Fruit fly (Drosophila melanogaster): Measurements from ENCODE around the gene Coprox.

The Coprox gene

dm6 chr2L:6964022-6964434 is at the start of gene Coprox, which contains the start of gene sip2:
Gene Coprox (plus strand): TSS chr2L:6964421.
Gene sip2 (minus strand): TSS chr2L:6964074.
- peak; percentile 68 for TF ChIP-seq CG17801 (GFP tag; optimal IDR thresholded peaks at IDR 0.05; ENCODE audit: partially characterized antibody)

DNA sequence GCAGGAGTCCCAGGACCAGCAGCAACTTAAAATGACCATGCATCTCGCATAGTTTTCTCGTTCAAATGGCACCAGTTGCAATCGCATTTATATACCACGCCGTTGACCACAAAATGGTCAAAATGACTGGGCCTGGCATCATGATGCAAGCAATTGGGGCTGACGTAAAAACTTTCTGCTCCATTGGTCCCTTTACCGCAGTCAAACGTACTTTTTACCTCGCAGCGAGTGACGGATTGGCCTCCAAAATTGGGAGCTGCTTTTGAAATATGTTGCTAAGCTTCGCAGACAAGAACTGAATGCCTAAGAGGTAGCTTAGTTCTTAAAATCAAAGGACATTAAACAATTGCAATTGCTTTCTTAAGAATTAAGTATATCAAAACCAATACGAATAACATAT is 47.9 kb upstream of the Coprox start, which contains the start of gene CG32829:
Gene CG32829, minus strand, starts transcription at position 101 of the 400 bp plus-strand sequence.
- TF ChIP-seq CG17801 (GFP tag; optimal IDR thresholded peaks at IDR 0.05; ENCODE audit: partially characterized antibody) = no peak

DNA sequence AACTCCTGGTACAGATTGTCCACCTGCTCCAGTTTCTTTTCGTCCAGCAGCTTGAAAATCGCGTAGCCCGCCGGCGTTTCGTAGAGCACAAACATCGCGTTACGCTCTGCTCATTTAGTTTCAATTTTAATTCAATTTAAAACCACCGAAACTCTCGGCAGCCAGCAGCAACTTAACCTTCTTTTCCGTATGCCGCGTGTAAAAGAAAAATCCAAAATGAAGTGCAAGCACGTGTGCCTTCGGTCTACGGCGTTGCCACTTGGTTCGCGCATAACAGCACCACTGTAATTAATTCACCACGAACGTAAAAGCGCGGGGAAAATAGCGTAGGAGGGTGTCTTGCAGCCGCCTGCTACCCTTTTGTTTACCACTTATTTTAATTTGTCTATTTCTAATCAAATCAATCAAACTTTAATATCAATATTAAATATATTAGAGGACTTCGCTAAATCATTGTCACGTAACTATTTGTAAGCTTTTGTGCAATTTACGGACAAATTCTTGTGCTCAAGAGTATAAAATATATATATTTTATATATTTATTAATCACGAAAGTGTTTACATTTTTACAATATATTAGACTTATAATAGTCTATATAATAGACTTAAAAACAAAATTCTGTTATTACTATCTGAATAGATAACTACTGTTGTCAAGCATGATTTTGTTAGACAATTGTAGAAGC is 45.6 kb upstream of the Coprox start, which contains the start of gene nop5:
Gene nop5, minus strand, starts transcription at position 227 of the 686 bp plus-strand sequence.
- TF ChIP-seq CG17801 (GFP tag; optimal IDR thresholded peaks at IDR 0.05; ENCODE audit: partially characterized antibody) = peak; percentile 69

DNA sequence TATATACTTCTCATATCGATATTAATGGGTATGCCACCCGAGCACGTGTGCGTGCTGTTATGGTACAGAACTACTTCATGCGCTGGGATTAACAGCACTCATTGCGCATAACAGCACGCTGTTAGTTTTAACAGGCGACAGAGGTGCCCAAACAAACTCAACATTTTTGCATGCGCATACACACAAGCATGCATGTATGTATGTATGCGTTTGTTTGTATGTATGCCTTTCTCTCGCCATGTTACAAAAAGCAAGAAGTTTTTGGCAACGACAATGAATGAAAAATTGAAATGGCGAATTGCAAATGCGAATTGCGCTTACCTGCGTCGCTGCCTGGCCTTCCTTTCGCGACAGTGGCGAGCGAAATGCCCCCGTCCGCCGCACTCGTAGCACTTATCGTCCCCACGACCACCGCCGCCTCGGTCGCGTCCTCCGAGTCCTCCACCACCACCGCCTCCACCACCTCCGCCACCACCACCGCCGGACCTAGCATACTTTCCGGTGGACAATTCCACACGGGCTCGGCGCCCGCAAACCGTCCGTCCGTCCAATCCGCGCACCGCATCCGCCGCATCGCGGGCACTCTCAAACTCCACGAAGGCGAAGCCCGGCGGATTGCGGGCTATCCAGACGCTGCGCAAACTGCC is 44.9 kb upstream of the Coprox start:
- TF ChIP-seq CG17801 (GFP tag; optimal IDR thresholded peaks at IDR 0.05; ENCODE audit: partially characterized antibody) = no peak

DNA sequence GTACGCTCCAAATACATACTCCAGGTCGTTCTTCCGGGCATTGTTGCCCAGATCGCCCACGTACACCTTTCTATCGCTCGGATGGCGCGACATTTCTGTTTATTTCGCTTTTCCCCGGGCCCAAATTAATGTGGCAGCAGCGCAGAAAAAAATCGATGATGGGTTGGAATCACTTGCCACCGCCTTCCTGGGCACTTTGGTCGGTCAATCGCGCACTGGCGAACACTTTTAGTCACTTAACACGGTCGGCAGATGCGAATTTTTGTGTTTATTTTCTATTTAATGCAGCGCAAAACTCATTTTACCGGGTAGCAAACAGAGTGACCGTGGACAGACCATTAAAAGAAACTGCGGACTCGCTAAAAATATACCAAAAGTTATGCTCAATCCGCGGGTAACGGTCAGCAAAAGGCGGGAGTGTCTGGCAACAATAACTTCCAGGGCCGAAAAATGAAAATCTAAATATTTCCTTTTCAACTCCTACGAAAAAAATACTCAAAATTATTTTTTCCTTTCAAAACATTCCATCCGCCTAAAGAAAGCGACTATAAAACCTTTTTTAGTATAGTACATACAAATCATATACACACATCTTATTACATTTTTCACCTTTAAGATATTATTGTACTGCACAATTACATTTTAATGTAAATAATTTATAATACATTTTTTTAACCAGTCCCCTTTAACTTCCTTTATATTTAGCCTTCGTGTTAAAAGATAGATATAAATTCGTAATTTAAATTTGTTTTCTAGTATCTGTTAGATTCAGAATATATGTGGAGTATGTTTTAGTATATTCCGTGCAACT is 44.2 kb upstream of the Coprox start, which contains the start of gene x16:
Gene x16, minus strand, starts transcription at position 361 of the 811 bp plus-strand sequence.
- no peak for TF ChIP-seq CG17801 (GFP tag; optimal IDR thresholded peaks at IDR 0.05; ENCODE audit: partially characterized antibody)

- peak; percentile 28 for TF ChIP-seq CG17801 (GFP tag; optimal IDR thresholded peaks at IDR 0.05; ENCODE audit: partially characterized antibody)
Measured at dm6 chr2L:6920661-6921359, 43.4 kb upstream of the Coprox start, which contains the start of gene Hrb27C. Gene Hrb27C (plus strand): TSS chr2L:6920704.

- TF ChIP-seq CG17801 (GFP tag; optimal IDR thresholded peaks at IDR 0.05; ENCODE audit: partially characterized antibody) = no peak
Measured at dm6 chr2L:6921360-6922090, 42.7 kb upstream of the Coprox start.

DNA sequence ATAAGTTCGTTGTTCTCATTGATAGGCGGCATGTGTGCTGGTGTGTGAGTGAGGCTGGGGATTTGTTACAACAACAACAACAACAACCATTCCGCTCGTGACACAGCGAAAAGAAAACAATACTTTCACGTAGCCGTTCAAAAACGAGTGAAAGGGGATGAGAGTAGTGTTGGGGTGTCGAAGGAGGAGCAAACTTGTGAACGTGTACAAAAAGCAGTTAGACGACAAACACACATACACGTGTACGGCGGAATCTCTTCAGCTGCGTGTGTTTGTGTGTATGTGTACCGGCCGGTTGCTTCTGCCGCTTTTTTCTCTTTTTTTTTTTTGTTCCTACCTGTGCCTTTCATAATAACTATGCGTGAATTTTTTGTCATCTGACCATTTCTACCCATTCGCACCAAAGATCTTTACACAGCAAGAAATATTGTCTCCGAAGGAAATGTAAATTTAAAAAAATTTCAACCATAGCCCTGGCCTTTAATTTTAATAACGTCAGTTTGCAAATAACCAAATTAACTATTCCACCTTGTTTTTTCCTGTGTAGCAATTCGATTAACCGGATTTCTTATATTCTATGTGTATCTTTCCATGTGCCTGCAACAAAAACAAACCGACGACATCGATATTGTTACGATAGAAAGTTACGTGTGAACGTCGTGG is 42.0 kb upstream of the Coprox start:
- TF ChIP-seq CG17801 (GFP tag; optimal IDR thresholded peaks at IDR 0.05; ENCODE audit: partially characterized antibody) = peak; percentile 54

dm6 chr2L:6925114-6925513 is 39.1 kb upstream of the Coprox start:
- TF ChIP-seq CG17801 (GFP tag; optimal IDR thresholded peaks at IDR 0.05; ENCODE audit: partially characterized antibody) = no peak

DNA sequence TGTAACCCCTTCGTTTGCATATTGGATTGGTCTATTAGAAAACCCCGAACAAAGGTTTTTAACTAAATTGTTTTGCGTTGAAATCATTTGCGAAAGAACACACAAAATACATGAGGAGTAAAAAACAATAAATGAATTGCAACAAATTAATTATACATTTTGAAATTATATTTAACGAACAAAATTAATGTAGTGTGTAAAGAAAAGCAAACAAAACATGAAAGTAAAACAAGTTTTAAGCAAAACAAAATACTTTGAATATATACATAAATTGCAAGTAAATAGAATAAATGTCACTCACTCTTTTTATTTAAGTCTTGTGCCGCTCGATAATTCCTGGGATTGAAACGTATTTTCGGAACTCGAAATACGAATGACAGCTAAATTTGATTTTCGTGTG is 32.4 kb upstream of the Coprox start, which contains the start of gene CG43232:
Gene CG43232, plus strand, starts transcription at position 301 of the 400 bp plus-strand sequence.
- TF ChIP-seq CG17801 (GFP tag; optimal IDR thresholded peaks at IDR 0.05; ENCODE audit: partially characterized antibody) = no peak

DNA sequence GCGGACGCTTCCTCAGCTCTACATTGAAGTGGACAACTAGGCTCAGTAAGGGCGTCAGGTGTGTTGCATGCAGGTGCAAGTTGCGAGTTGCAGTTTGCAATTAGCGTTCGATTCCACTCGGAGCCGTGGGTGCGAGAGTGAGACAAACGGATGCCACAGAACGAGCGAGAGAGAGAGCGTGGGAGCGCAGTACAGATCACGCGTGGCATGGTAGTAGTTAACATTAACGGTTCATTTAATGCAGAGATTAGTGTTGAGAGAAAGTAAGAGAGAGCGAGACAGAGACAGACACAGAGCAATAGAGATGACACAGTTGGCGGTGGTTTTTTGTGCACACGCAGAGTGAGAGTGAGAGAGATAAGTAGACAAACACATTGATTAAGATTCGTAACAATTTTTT is 24.5 kb upstream of the Coprox start:
- no peak for TF ChIP-seq CG17801 (GFP tag; optimal IDR thresholded peaks at IDR 0.05; ENCODE audit: partially characterized antibody)

- TF ChIP-seq CG17801 (GFP tag; optimal IDR thresholded peaks at IDR 0.05; ENCODE audit: partially characterized antibody) = no peak
Measured at dm6 chr2L:6941731-6942130, 22.5 kb upstream of the Coprox start.

dm6 chr2L:6942714-6943113 is 21.5 kb upstream of the Coprox start, which contains the start of gene CG18304:
Gene CG18304 (minus strand): TSS chr2L:6942814.
- TF ChIP-seq CG17801 (GFP tag; optimal IDR thresholded peaks at IDR 0.05; ENCODE audit: partially characterized antibody) = no peak

All from ovary, adult (tissue).